Fruit fly (Drosophila melanogaster) whole organism, pupa: Measurements from ENCODE around the gene CG4815.
"Not testable (repeated sequence)": the region's sequence is repeated elsewhere in the genome, so short reads cannot be mapped to it uniquely, and the experiment has no call there.

ENCODE experiments used
- CG10348 ChIP-seq: fragments of 200-800 bp; sonication (Bioruptor generic); IDR thresholded peaks from 2 replicates; pipeline ENCODE4 v1.3.6; 2022; ENCODE audit warnings: missing biosample characterization, missing genetic modification characterization
- CG12605 ChIP-seq: fragments of 200-800 bp; sonication (Bioruptor generic); IDR thresholded peaks from 2 replicates; pipeline ENCODE4 v1.3.6; 2022; ENCODE audit warnings: missing biosample characterization, missing genetic modification characterization
- CG13204 ChIP-seq: fragments of 200-800 bp; sonication (Bioruptor generic); optimal IDR thresholded peaks from 2 replicates; lab custom pipeline; 2018; ENCODE audit warnings: missing biosample characterization, mild to moderate bottlenecking, missing genetic modification characterization, moderate library complexity
- CG14655 ChIP-seq: fragments of 200-800 bp; sonication (Bioruptor generic); optimal IDR thresholded peaks from 3 replicates; lab custom pipeline; 2017; ENCODE audit warnings: mild to moderate bottlenecking, missing biosample characterization, missing genetic modification reagents, missing genetic modification characterization
- CG15710 ChIP-seq: fragments of 200-800 bp; sonication (Bioruptor generic); optimal IDR thresholded peaks from 2 replicates; lab custom pipeline; 2018; ENCODE audit warnings: missing biosample characterization, mild to moderate bottlenecking, missing genetic modification characterization, moderate library complexity
- CG17806 ChIP-seq: fragments of 200-800 bp; sonication (Bioruptor generic); optimal IDR thresholded peaks from 2 replicates; lab custom pipeline; 2018; ENCODE audit warnings: missing biosample characterization, mild to moderate bottlenecking, missing genetic modification characterization, moderate library complexity
- CG32121 ChIP-seq: fragments of 200-800 bp; sonication (Bioruptor generic); IDR thresholded peaks from 2 replicates; pipeline ENCODE4 v1.3.6; 2022; ENCODE audit warnings: missing biosample characterization, missing genetic modification characterization
- CG34367 ChIP-seq: fragments of 200-800 bp; sonication (Bioruptor generic); optimal IDR thresholded peaks from 2 replicates; lab custom pipeline; 2018; ENCODE audit warnings: missing biosample characterization, mild to moderate bottlenecking, missing genetic modification characterization
- CG4496 ChIP-seq: fragments of 200-800 bp; sonication (Bioruptor generic); IDR thresholded peaks from 3 replicates; pipeline ENCODE4 v1.3.6; 2022; ENCODE audit warnings: missing biosample characterization, missing genetic modification characterization
- CG8159 ChIP-seq: fragments of 200-800 bp; sonication (Bioruptor generic); optimal IDR thresholded peaks from 3 replicates; lab custom pipeline; 2018; ENCODE audit warnings: missing biosample characterization, mild to moderate bottlenecking, missing genetic modification characterization, moderate library complexity
- CG8301 ChIP-seq: fragments of 200-800 bp; sonication (Bioruptor generic); optimal IDR thresholded peaks from 2 replicates; lab custom pipeline; 2018; ENCODE audit warnings: missing biosample characterization, mild to moderate bottlenecking, missing genetic modification characterization
- CG9948 ChIP-seq: fragments of 200-800 bp; sonication (Bioruptor generic); optimal IDR thresholded peaks from 2 replicates; lab custom pipeline; 2018; ENCODE audit warnings: missing biosample characterization, mild to moderate bottlenecking, missing genetic modification characterization, moderate library complexity
- D1 ChIP-seq: fragments of 200-800 bp; sonication (Bioruptor generic); optimal IDR thresholded peaks from 2 replicates; lab custom pipeline; 2018; ENCODE audit warnings: missing biosample characterization, mild to moderate bottlenecking, missing genetic modification characterization, moderate library complexity
- EcR ChIP-seq: fragments of 200-800 bp; sonication (Bioruptor generic); optimal IDR thresholded peaks from 3 replicates; lab custom pipeline; 2019; ENCODE audit warnings: missing biosample characterization, missing genetic modification characterization, mild to moderate bottlenecking, moderate library complexity, missing genetic modification reagents
- Ets98B ChIP-seq: fragments of 200-800 bp; sonication (Bioruptor generic); IDR thresholded peaks from 2 replicates; pipeline ENCODE4 v1.3.6; 2022; ENCODE audit warnings: missing biosample characterization, missing genetic modification characterization
- Pif1A ChIP-seq: fragments of 200-800 bp; sonication (Bioruptor generic); optimal IDR thresholded peaks from 3 replicates; lab custom pipeline; 2016; ENCODE audit warnings: missing biosample characterization, missing genetic modification characterization
- Pif1B ChIP-seq: fragments of 200-800 bp; sonication (Bioruptor generic); optimal IDR thresholded peaks from 3 replicates; lab custom pipeline; 2016; ENCODE audit warnings: missing biosample characterization, missing genetic modification characterization
- Snoo ChIP-seq: fragments of 200-800 bp; sonication (Bioruptor generic); optimal IDR thresholded peaks from 3 replicates; lab custom pipeline; 2017; ENCODE audit warnings: missing biosample characterization, mild to moderate bottlenecking, missing genetic modification characterization, inconsistent platforms
- fd96Ca ChIP-seq: fragments of 200-800 bp; sonication (Bioruptor generic); IDR thresholded peaks from 3 replicates; pipeline ENCODE4 v1.3.6; 2022; ENCODE audit warnings: missing biosample characterization, missing genetic modification characterization
- gl ChIP-seq: fragments of 200-800 bp; sonication (Bioruptor generic); optimal IDR thresholded peaks from 2 replicates; lab custom pipeline; 2018; ENCODE audit warnings: missing biosample characterization, mild to moderate bottlenecking, missing genetic modification characterization
- rn ChIP-seq: fragments of 200-800 bp; sonication (Bioruptor generic); IDR thresholded peaks from 2 replicates; pipeline ENCODE4 v1.3.6; 2022; ENCODE audit warnings: missing biosample characterization, missing genetic modification characterization

The CG4815 gene

DNA sequence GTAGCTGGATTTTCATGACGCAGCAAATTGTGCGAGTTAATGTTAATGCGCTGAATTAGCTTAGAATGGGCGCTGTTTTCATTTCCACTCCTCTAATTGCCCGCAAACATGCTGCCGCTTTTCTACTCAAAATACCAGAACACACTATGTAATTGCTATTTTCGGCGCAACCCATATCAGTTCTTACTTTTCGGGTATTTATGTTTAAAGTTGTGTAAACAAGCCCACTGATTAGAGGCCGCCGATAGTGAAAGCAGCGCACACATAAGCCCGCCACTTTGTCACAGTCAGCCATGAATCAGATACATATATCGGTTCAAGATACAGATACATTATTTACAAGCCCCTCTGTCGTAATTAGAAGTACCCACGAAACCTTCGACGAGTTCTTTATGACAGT is 3.8 kb downstream of the CG4815 start:
- TF ChIP-seq CG8301 (tag; lab: Kevin White, UChicago) (no peak), Pif1B (GFP tag; lab: Kevin White, UChicago) (no peak), Ets98B (GFP tag; lab: Robert Waterston, UW) (no peak), Pif1A (no peak), EcR (GFP tag; lab: Kevin White, UChicago) (no peak), fd96Ca (GFP tag; lab: Robert Waterston, UW) (no peak), CG17806 (no peak), CG34367 (tag; lab: Kevin White, UChicago) (no peak), CG12605 (GFP tag; lab: Robert Waterston, UW) (no peak), CG15710 (no peak), rn (no peak), gl (tag; lab: Kevin White, UChicago) (no peak), CG13204 (no peak), CG32121 (GFP tag; lab: Robert Waterston, UW) (no peak), CG14655 (GFP tag; lab: Kevin White, UChicago) (no peak), CG10348 (GFP tag; lab: Robert Waterston, UW) (no peak)

DNA sequence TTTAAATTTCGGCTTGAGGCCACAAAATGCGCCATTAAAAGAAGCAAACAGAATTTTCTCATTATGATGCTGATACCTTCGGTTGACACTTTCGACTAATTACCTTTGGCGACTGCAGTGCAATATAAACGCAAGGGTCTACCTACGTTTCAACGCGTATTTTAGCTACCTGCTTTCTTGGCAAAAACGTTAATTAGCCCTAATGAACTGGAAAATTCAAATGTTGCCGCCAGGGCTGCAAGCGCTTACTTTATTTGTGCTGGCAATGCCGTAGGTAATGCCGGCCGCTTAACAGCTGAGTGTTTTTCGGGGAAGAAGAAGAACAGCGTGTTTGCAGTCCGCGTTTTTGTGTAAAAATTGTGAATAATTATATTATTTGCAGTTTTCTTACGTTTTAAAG is 27.4 kb downstream of the CG4815 start, which contains the start of the genes CG31131 and CG4849:
Gene CG31131, minus strand, starts transcription at position 101 of the 400 bp plus-strand sequence.
Gene CG4849, plus strand, starts transcription at position 297 of the 400 bp plus-strand sequence.
- not testable (repeated sequence) for TF ChIP-seq CG13204; D1 (tag; lab: Kevin White, UChicago); CG12605 (GFP tag; lab: Robert Waterston, UW)

DNA sequence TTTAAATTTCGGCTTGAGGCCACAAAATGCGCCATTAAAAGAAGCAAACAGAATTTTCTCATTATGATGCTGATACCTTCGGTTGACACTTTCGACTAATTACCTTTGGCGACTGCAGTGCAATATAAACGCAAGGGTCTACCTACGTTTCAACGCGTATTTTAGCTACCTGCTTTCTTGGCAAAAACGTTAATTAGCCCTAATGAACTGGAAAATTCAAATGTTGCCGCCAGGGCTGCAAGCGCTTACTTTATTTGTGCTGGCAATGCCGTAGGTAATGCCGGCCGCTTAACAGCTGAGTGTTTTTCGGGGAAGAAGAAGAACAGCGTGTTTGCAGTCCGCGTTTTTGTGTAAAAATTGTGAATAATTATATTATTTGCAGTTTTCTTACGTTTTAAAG is 30.1 kb downstream of the CG4815 start, which contains the start of gene CG31253:
Gene CG31253, minus strand, starts transcription at position 101 of the 400 bp plus-strand sequence.
- TF ChIP-seq CG34367 (tag; lab: Kevin White, UChicago); CG13204; CG8301 (tag; lab: Kevin White, UChicago): not testable (repeated sequence)

- TF ChIP-seq Ets98B (GFP tag; lab: Robert Waterston, UW); Snoo (tag; lab: Kevin White, UChicago); CG32121 (GFP tag; lab: Robert Waterston, UW): not testable (repeated sequence)
Measured at dm6 chr3R:27959145-27959544, 31.4 kb downstream of the CG4815 start, which contains the start of the genes CG42487 and CG4884. Gene CG42487, minus strand, starts transcription at chr3R:27959245. Gene CG4884, minus strand, starts transcription at chr3R:27959245.

- TF ChIP-seq CG9948 (tag; lab: Kevin White, UChicago), result no peak
- TF ChIP-seq Ets98B (GFP tag; lab: Robert Waterston, UW), result no peak
- TF ChIP-seq rn, result no peak
- TF ChIP-seq CG12605 (GFP tag; lab: Robert Waterston, UW), result no peak
- TF ChIP-seq CG15710, result no peak
- no peak for TF ChIP-seq CG8159 (tag; lab: Kevin White, UChicago)
- TF ChIP-seq gl (tag; lab: Kevin White, UChicago), result no peak
- no peak for TF ChIP-seq CG17806
- no peak for TF ChIP-seq CG32121 (GFP tag; lab: Robert Waterston, UW)
- TF ChIP-seq CG13204, result no peak
- TF ChIP-seq CG8301 (tag; lab: Kevin White, UChicago), result no peak
- TF ChIP-seq CG4496 (GFP tag; lab: Robert Waterston, UW), result no peak
- no peak for TF ChIP-seq Pif1A
- no peak for TF ChIP-seq EcR (GFP tag; lab: Kevin White, UChicago)
- TF ChIP-seq Pif1B (GFP tag; lab: Kevin White, UChicago), result no peak
- no peak for TF ChIP-seq D1 (tag; lab: Kevin White, UChicago)
- TF ChIP-seq CG10348 (GFP tag; lab: Robert Waterston, UW), result no peak
- no peak for TF ChIP-seq CG34367 (tag; lab: Kevin White, UChicago)
- no peak for TF ChIP-seq fd96Ca (GFP tag; lab: Robert Waterston, UW)
Measured at dm6 chr3R:27957967-27958366, 32.6 kb downstream of the CG4815 start.

dm6 chr3R:27954533-27954932 is 36.0 kb downstream of the CG4815 start, which contains the start of gene Nep7:
Gene Nep7, plus strand, starts transcription at chr3R:27954917.
- TF ChIP-seq Pif1B (GFP tag; lab: Kevin White, UChicago) (no peak), CG4496 (GFP tag; lab: Robert Waterston, UW) (peak; percentile 56; the same call in 2 of the 3 replicates), CG32121 (GFP tag; lab: Robert Waterston, UW) (peak; percentile 63; the same call in 1 of the 2 replicates), CG12605 (GFP tag; lab: Robert Waterston, UW) (peak; percentile 48; the same call in 1 of the 2 replicates), fd96Ca (GFP tag; lab: Robert Waterston, UW) (peak; percentile 78), CG8301 (tag; lab: Kevin White, UChicago) (no peak), Ets98B (GFP tag; lab: Robert Waterston, UW) (peak; percentile 50; the same call in 1 of the 2 replicates)

- TF ChIP-seq CG14655 (GFP tag; lab: Kevin White, UChicago) (no peak), CG13204 (no peak), rn (no peak), gl (tag; lab: Kevin White, UChicago) (no peak), D1 (tag; lab: Kevin White, UChicago) (no peak), Ets98B (GFP tag; lab: Robert Waterston, UW) (no peak)
- TF ChIP-seq, all 21 proteins: peak for 0
Measured at dm6 chr3R:27953890-27954289, 36.7 kb downstream of the CG4815 start, which contains the start of gene CG4951. Gene CG4951, minus strand, starts transcription at chr3R:27954112.
